Worm (Caenorhabditis elegans): ENCODE data around the gene C30G7.5.

ce11 chrV:15000055-15000704 lies 45.6 kb upstream of the C30G7.5 start, which contains the start of gene rps-16:
- TF ChIP-seq nhr-76 (tag; optimal IDR thresholded peaks at IDR 0.05) (no peak), ztf-11 (tag; optimal IDR thresholded peaks at IDR 0.05) (no peak), mep-1 (tag; optimal IDR thresholded peaks at IDR 0.05) (no peak), unc-39 (tag; optimal IDR thresholded peaks at IDR 0.05) (no peak)

Data from whole organism, mixed stage, embryonic.